Fruit fly (Drosophila melanogaster) whole organism, embryonic: ENCODE data around the gene Ppm1.
A peak's percentile ranks its signal among the peaks of the same experiment; 100 is the strongest.

Experiments
- Atf3 ChIP-seq: fragments of 200-800 bp; sonication (Bioruptor generic); optimal IDR thresholded peaks from 3 replicates; lab custom pipeline; 2016; ENCODE audit warnings: missing biosample characterization, missing genetic modification characterization
- B-H2 ChIP-seq: fragments of 200-800 bp; sonication (Bioruptor generic); optimal IDR thresholded peaks from 2 replicates; lab custom pipeline; 2018; ENCODE audit warnings: missing biosample characterization, mild to moderate bottlenecking, missing genetic modification characterization
- BtbVII ChIP-seq: fragments of 200-800 bp; sonication (Bioruptor generic); optimal IDR thresholded peaks from 3 replicates; lab custom pipeline; 2017; ENCODE audit warnings: missing biosample characterization, mild to moderate bottlenecking, missing genetic modification characterization
- CG10321 ChIP-seq: fragments of 200-800 bp; sonication (Bioruptor generic); IDR thresholded peaks from 2 replicates; pipeline ENCODE4 v1.3.6; 2022; ENCODE audit warnings: missing biosample characterization, missing genetic modification characterization
- CG11398 ChIP-seq: fragments of 200-800 bp; sonication (Bioruptor generic); optimal IDR thresholded peaks from 2 replicates; lab custom pipeline; 2016; ENCODE audit warnings: missing biosample characterization, missing genetic modification characterization
- CG11695 ChIP-seq: fragments of 200-800 bp; sonication (Bioruptor generic); IDR thresholded peaks from 3 replicates; pipeline ENCODE4 v1.3.6; 2022; ENCODE audit warnings: missing biosample characterization, missing genetic modification characterization
- CG11696 ChIP-seq: fragments of 200-800 bp; sonication (Bioruptor generic); IDR thresholded peaks from 2 replicates; pipeline ENCODE4 v1.3.6; 2022; ENCODE audit warnings: missing biosample characterization, missing genetic modification characterization
- CG15479 ChIP-seq: fragments of 200-800 bp; sonication (Bioruptor generic); optimal IDR thresholded peaks from 3 replicates; lab custom pipeline; 2019; ENCODE audit warnings: missing biosample characterization, mild to moderate bottlenecking, missing genetic modification characterization, moderate library complexity
- CG16813 ChIP-seq: fragments of 200-800 bp; sonication (Bioruptor generic); IDR thresholded peaks from 3 replicates; pipeline ENCODE4 v1.3.6; 2022; ENCODE audit warnings: missing biosample characterization, missing genetic modification characterization; ENCODE audit not compliant: partially characterized antibody
- CG17568 ChIP-seq: fragments of 200-800 bp; sonication (Bioruptor generic); optimal IDR thresholded peaks from 2 replicates; lab custom pipeline; 2018; ENCODE audit warnings: missing biosample characterization, mild to moderate bottlenecking, missing genetic modification characterization, moderate library complexity
- CG2120 ChIP-seq: fragments of 200-800 bp; sonication (Bioruptor generic); optimal IDR thresholded peaks from 3 replicates; lab custom pipeline; 2016; ENCODE audit warnings: missing biosample characterization, missing genetic modification characterization
- CG2129 ChIP-seq: fragments of 200-800 bp; sonication (Bioruptor generic); IDR thresholded peaks from 2 replicates; pipeline ENCODE4 v1.3.6; 2022; ENCODE audit warnings: missing biosample characterization, missing genetic modification characterization; ENCODE audit not compliant: partially characterized antibody
- CG30431 ChIP-seq: fragments of 200-800 bp; sonication (Bioruptor generic); optimal IDR thresholded peaks from 2 replicates; lab custom pipeline; 2017; ENCODE audit warnings: missing biosample characterization, missing genetic modification characterization
- CG34224 ChIP-seq: fragments of 200-800 bp; sonication (Bioruptor generic); IDR thresholded peaks from 3 replicates; pipeline ENCODE4 v1.3.6; 2022; ENCODE audit warnings: missing biosample characterization, missing genetic modification characterization; ENCODE audit not compliant: partially characterized antibody
- CG3995 ChIP-seq: fragments of 200-800 bp; sonication (Bioruptor generic); optimal IDR thresholded peaks from 3 replicates; lab custom pipeline; 2016; ENCODE audit warnings: missing biosample characterization, missing genetic modification characterization
- CG4820 ChIP-seq: fragments of 200-800 bp; sonication (Bioruptor generic); optimal IDR thresholded peaks from 3 replicates; lab custom pipeline; 2016; ENCODE audit warnings: missing biosample characterization, missing genetic modification characterization
- CG6175 ChIP-seq: fragments of 200-800 bp; sonication (Bioruptor generic); IDR thresholded peaks from 3 replicates; pipeline ENCODE4 v1.3.6; 2022; ENCODE audit warnings: missing biosample characterization, missing genetic modification characterization
- CG6683 ChIP-seq: fragments of 200-800 bp; sonication (Bioruptor generic); optimal IDR thresholded peaks from 2 replicates; lab custom pipeline; 2017; ENCODE audit warnings: missing biosample characterization, mild to moderate bottlenecking, missing genetic modification characterization, missing genetic modification reagents
- CG9609 ChIP-seq: fragments of 200-800 bp; sonication (Bioruptor generic); optimal IDR thresholded peaks from 3 replicates; lab custom pipeline; 2016; ENCODE audit warnings: missing biosample characterization, missing genetic modification characterization
- CHES-1-like ChIP-seq: fragments of 200-800 bp; sonication (Bioruptor generic); optimal IDR thresholded peaks from 2 replicates; lab custom pipeline; 2016; ENCODE audit warnings: missing biosample characterization, missing genetic modification characterization
- Eip74EF ChIP-seq, 2 experiments: fragments of 200-800 bp in 1 of 2; fragments of >200 bp in 1 of 2; sonication (Bioruptor generic) in 1 of 2; optimal IDR thresholded peaks; 2 replicates each; lab custom pipeline; 2017 to 2019; ENCODE audit warnings: missing biosample characterization in 2 of 2, missing genetic modification characterization in 2 of 2, mild to moderate bottlenecking in 1 of 2, moderate library complexity in 1 of 2
- Ets65A ChIP-seq: fragments of 200-800 bp; sonication (Bioruptor generic); peaks from one replicate; lab custom pipeline; 2016; ENCODE audit warnings: missing biosample characterization, missing genetic modification characterization
- Fer2 ChIP-seq: fragments of 200-800 bp; sonication (Bioruptor generic); optimal IDR thresholded peaks from 2 replicates; lab custom pipeline; 2018; ENCODE audit warnings: missing biosample characterization, mild to moderate bottlenecking, missing genetic modification characterization, moderate library complexity
- HLHmδ ChIP-seq: fragments of 200-800 bp; sonication (Bioruptor generic); optimal IDR thresholded peaks from 2 replicates; lab custom pipeline; 2018; ENCODE audit warnings: missing biosample characterization, mild to moderate bottlenecking, missing genetic modification characterization, moderate library complexity
- Hey ChIP-seq: fragments of 200-800 bp; sonication (Bioruptor generic); optimal IDR thresholded peaks from 3 replicates; lab custom pipeline; 2018; ENCODE audit warnings: missing biosample characterization, mild to moderate bottlenecking, missing genetic modification characterization
- Hr39 ChIP-seq: fragments of >200 bp; optimal IDR thresholded peaks from 2 replicates; lab custom pipeline; 2017
- Mrtf ChIP-seq: fragments of 200-800 bp; sonication (Bioruptor generic); IDR thresholded peaks from 3 replicates; pipeline ENCODE4 v1.3.6; 2022; ENCODE audit warnings: missing biosample characterization, missing genetic modification characterization
- Spps ChIP-seq: fragments of 200-800 bp; sonication (Bioruptor generic); optimal IDR thresholded peaks from 2 replicates; lab custom pipeline; 2018; ENCODE audit warnings: missing biosample characterization, mild to moderate bottlenecking, missing genetic modification characterization
- Sry-β ChIP-seq: fragments of 200-800 bp; sonication (Bioruptor generic); optimal IDR thresholded peaks from 2 replicates; lab custom pipeline; 2018; ENCODE audit warnings: missing biosample characterization, mild to moderate bottlenecking, missing genetic modification characterization, moderate library complexity
- Sry-δ ChIP-seq: fragments of 200-800 bp; sonication (Bioruptor generic); optimal IDR thresholded peaks from 2 replicates; lab custom pipeline; 2016; ENCODE audit warnings: missing biosample characterization, missing genetic modification characterization
- ap ChIP-seq: fragments of 200-800 bp; sonication (Bioruptor generic); IDR thresholded peaks from 2 replicates; pipeline ENCODE4 v1.3.6; 2022; ENCODE audit warnings: missing biosample characterization, missing genetic modification characterization
- btn ChIP-seq: fragments of 200-800 bp; sonication (Bioruptor generic); optimal IDR thresholded peaks from 2 replicates; lab custom pipeline; 2016; ENCODE audit warnings: missing biosample characterization, missing genetic modification characterization
- cad ChIP-seq: fragments of >200 bp; optimal IDR thresholded peaks from 2 replicates; lab custom pipeline; 2017; ENCODE audit warnings: missing biosample characterization, missing genetic modification characterization
- cg ChIP-seq: fragments of 200-800 bp; sonication (Bioruptor generic); optimal IDR thresholded peaks from 3 replicates; lab custom pipeline; 2019; ENCODE audit warnings: missing biosample characterization, mild to moderate bottlenecking, missing genetic modification characterization, moderate library complexity
- crp ChIP-seq, 2 experiments: fragments of 200-800 bp; sonication (Bioruptor generic); optimal IDR thresholded peaks; 2 replicates in 1 of 2; 3 replicates in 1 of 2; lab custom pipeline; 2017; ENCODE audit warnings: missing biosample characterization in 2 of 2, missing genetic modification characterization in 2 of 2, mild to moderate bottlenecking in 1 of 2, moderate library complexity in 1 of 2
- danr ChIP-seq: fragments of 200-800 bp; sonication (Bioruptor generic); IDR thresholded peaks from 2 replicates; pipeline ENCODE4 v1.3.6; 2022; ENCODE audit warnings: missing biosample characterization, missing genetic modification characterization
- dati ChIP-seq: fragments of 200-800 bp; sonication (Bioruptor generic); IDR thresholded peaks from 2 replicates; pipeline ENCODE4 v1.3.6; 2022; ENCODE audit warnings: missing biosample characterization, missing genetic modification characterization
- gcm2 ChIP-seq: fragments of 200-800 bp; sonication (Bioruptor generic); optimal IDR thresholded peaks from 2 replicates; lab custom pipeline; 2016; ENCODE audit warnings: missing biosample characterization, missing genetic modification characterization
- hkb ChIP-seq, 2 experiments: fragments of 200-800 bp in 1 of 2; fragments of >200 bp in 1 of 2; sonication (Bioruptor generic) in 1 of 2; IDR thresholded peaks in 1 of 2; optimal IDR thresholded peaks in 1 of 2; 2 replicates each; pipeline versions ENCODE4 v1.3.6 to Lab custom; 2017 to 2022; ENCODE audit warnings: missing biosample characterization in 1 of 2, missing genetic modification characterization in 1 of 2
- hth ChIP-seq: fragments of >200 bp; optimal IDR thresholded peaks from 2 replicates; lab custom pipeline; 2017; ENCODE audit warnings: inconsistent platforms
- kah ChIP-seq: fragments of 200-800 bp; sonication (Bioruptor generic); optimal IDR thresholded peaks from 2 replicates; lab custom pipeline; 2018; ENCODE audit warnings: missing biosample characterization, mild to moderate bottlenecking, missing genetic modification characterization
- nerfin-2 ChIP-seq: fragments of 200-800 bp; sonication (Bioruptor generic); IDR thresholded peaks from 2 replicates; pipeline ENCODE4 v1.3.6; 2022; ENCODE audit warnings: missing biosample characterization, missing genetic modification characterization; ENCODE audit not compliant: partially characterized antibody
- nom ChIP-seq: fragments of 200-800 bp; sonication (Bioruptor generic); optimal IDR thresholded peaks from 2 replicates; lab custom pipeline; 2017; ENCODE audit warnings: missing biosample characterization, missing genetic modification characterization, mild to moderate bottlenecking, moderate library complexity, missing genetic modification reagents
- peb ChIP-seq: fragments of 200-800 bp; sonication (Bioruptor generic); IDR thresholded peaks from 2 replicates; pipeline ENCODE4 v1.3.6; 2022; ENCODE audit warnings: missing biosample characterization, missing genetic modification characterization
- row ChIP-seq: fragments of 200-800 bp; sonication (Bioruptor generic); IDR thresholded peaks from 3 replicates; pipeline ENCODE4 v1.3.6; 2022; ENCODE audit warnings: missing biosample characterization, missing genetic modification characterization
- sqz ChIP-seq: fragments of 200-800 bp; sonication (Bioruptor generic); optimal IDR thresholded peaks from 3 replicates; lab custom pipeline; 2018; ENCODE audit warnings: missing biosample characterization, mild to moderate bottlenecking, missing genetic modification characterization
- ssp ChIP-seq: fragments of 200-800 bp; sonication (Bioruptor generic); IDR thresholded peaks from 2 replicates; pipeline ENCODE4 v1.3.6; 2022; ENCODE audit warnings: missing biosample characterization, missing genetic modification characterization
- stc ChIP-seq: fragments of 200-800 bp; sonication (Bioruptor generic); IDR thresholded peaks from 2 replicates; pipeline ENCODE4 v1.3.6; 2022; ENCODE audit warnings: missing biosample characterization, missing genetic modification characterization
- tin ChIP-seq: fragments of 200-800 bp; sonication (Bioruptor generic); optimal IDR thresholded peaks from 3 replicates; lab custom pipeline; 2016; ENCODE audit warnings: missing biosample characterization, missing genetic modification characterization

Ppm1 gene

dm6 chr3L:613578-614300 is 32.6 kb downstream of the Ppm1 start (continued):
- TF ChIP-seq Mrtf (GFP tag; lab: Robert Waterston, UW), result no peak
- TF ChIP-seq Hr39 (lab: Kevin White, UChicago), result no peak
- TF ChIP-seq cg (GFP tag; lab: Kevin White, UChicago), result no peak
- peak; percentile 85 for TF ChIP-seq Ets65A (GFP tag; lab: Kevin White, UChicago)
- no peak for TF ChIP-seq CG34224 (GFP tag; lab: Robert Waterston, UW)
- TF ChIP-seq row, result peak; percentile 67
- no peak for TF ChIP-seq ap (GFP tag; lab: Robert Waterston, UW)
- TF ChIP-seq hkb (optimal IDR thresholded peaks at IDR 0.05; lab: Kevin White, UChicago), result no peak
- peak; percentile 54 for TF ChIP-seq hkb (GFP tag; IDR thresholded peaks at IDR 0.05; lab: Robert Waterston, UW)
- TF ChIP-seq nerfin-2 (GFP tag; lab: Robert Waterston, UW), result no peak
- TF ChIP-seq HLHmδ (GFP tag; lab: Kevin White, UChicago), result no peak
- TF ChIP-seq CG11398 (GFP tag; lab: Kevin White, UChicago), result peak; percentile 32
- peak; percentile 11 for TF ChIP-seq Spps
- TF ChIP-seq CG9609 (GFP tag; lab: Kevin White, UChicago), result peak; percentile 20
- TF ChIP-seq kah (GFP tag; lab: Kevin White, UChicago), result no peak
- no peak for TF ChIP-seq CG15479 (GFP tag; lab: Kevin White, UChicago)
- peak; percentile 11 for TF ChIP-seq CG17568 (GFP tag; lab: Kevin White, UChicago)
- TF ChIP-seq tin, result peak; percentile 71
- TF ChIP-seq sqz, result peak; percentile 22
- peak; percentile 2 for TF ChIP-seq CG2120 (GFP tag; lab: Kevin White, UChicago)
- no peak for TF ChIP-seq gcm2

dm6 chr3L:614751-615424 is 33.8 kb downstream of the Ppm1 start:
- TF ChIP-seq Sry-β (GFP tag; lab: Kevin White, UChicago), result no peak
- no peak for TF ChIP-seq CG4820 (GFP tag; lab: Kevin White, UChicago)
- TF ChIP-seq CG2129, result no peak
- TF ChIP-seq CHES-1-like (GFP tag; lab: Kevin White, UChicago), result no peak
- peak; percentile 47; the same call in 1 of the 3 replicates for TF ChIP-seq CG11695 (GFP tag; lab: Robert Waterston, UW)
- no peak for TF ChIP-seq btn (GFP tag; lab: Kevin White, UChicago)
- no peak for TF ChIP-seq Atf3 (GFP tag; lab: Kevin White, UChicago)
- TF ChIP-seq CG6175, result peak; percentile 43; the same call in 2 of the 3 replicates
- 0 out of 2 replicates have a peak, but pooled peaks have one; percentile 38 for TF ChIP-seq CG10321
- no peak for TF ChIP-seq dati (GFP tag; lab: Robert Waterston, UW)
- TF ChIP-seq Eip74EF (GFP tag; optimal IDR thresholded peaks at IDR 0.05; lab: Kevin White, UChicago), result no peak
- TF ChIP-seq ssp (GFP tag; lab: Robert Waterston, UW), result no peak
- no peak for TF ChIP-seq Fer2
- TF ChIP-seq crp (GFP tag; optimal IDR thresholded peaks at IDR 0.05; lab: Kevin White, UChicago), result no peak
- TF ChIP-seq danr (GFP tag; lab: Robert Waterston, UW), result no peak
- peak; percentile 39 for TF ChIP-seq BtbVII (GFP tag; lab: Kevin White, UChicago)
- TF ChIP-seq CG6683 (GFP tag; lab: Kevin White, UChicago), result no peak
- TF ChIP-seq CG30431 (GFP tag; lab: Kevin White, UChicago), result peak; percentile 18
- TF ChIP-seq cad, result no peak
- no peak for TF ChIP-seq B-H2 (GFP tag; lab: Kevin White, UChicago)
- no peak for TF ChIP-seq Hey (tag; lab: Kevin White, UChicago)
- no peak for TF ChIP-seq Sry-δ (GFP tag; lab: Kevin White, UChicago)
- no peak for TF ChIP-seq CG3995
- TF ChIP-seq nom (GFP tag; lab: Kevin White, UChicago), result no peak
- TF ChIP-seq stc (GFP tag; lab: Robert Waterston, UW), result peak; percentile 78
- no peak for TF ChIP-seq CG16813 (GFP tag; lab: Robert Waterston, UW)
- no peak for TF ChIP-seq hth (lab: Kevin White, UChicago)
- TF ChIP-seq peb, result no peak; the same call in 1 of the 2 replicates
- no peak for TF ChIP-seq CG11696
